Fruit fly (Drosophila melanogaster) Kc167 (cell line): ENCODE measurements around the gene CG11600.

Experiments used
- Myc ChIP-seq: fragments of >200 bp; optimal IDR thresholded peaks from 2 replicates; lab custom pipeline; 2017; ENCODE audit warnings: missing external identifiers
- h ChIP-seq: fragments of >200 bp; optimal IDR thresholded peaks from 3 replicates; lab custom pipeline; 2018; ENCODE audit warnings: missing external identifiers
- insv ChIP-seq: fragments of >200 bp; optimal IDR thresholded peaks from 3 replicates; lab custom pipeline; 2018; ENCODE audit warnings: missing external identifiers
- psq ChIP-seq: fragments of >200 bp; optimal IDR thresholded peaks from 2 replicates; lab custom pipeline; 2017; ENCODE audit warnings: missing external identifiers

DNA sequence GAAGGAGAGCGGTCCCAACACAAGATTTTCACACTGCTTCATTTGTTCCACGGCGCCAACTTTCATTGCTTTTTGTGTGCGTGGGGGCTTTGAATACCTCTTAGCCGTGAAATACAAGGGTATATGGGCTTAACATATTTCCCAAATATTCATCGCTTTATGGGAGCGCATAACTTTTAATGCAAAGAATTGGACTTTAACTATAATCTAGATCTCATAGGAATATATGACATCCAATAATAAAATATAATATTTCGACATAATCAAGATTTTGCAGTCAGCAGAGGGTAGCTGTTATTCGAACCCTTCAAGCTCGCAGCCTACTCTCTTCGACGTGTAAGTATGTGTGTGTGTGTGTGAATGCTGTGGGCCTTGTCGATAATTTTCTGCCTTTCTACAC, 44.7 kb upstream of the CG11600 start:
- no peak for TF ChIP-seq insv (lab: Kevin White, UChicago)
- no peak for TF ChIP-seq Myc (lab: Kevin White, UChicago)
- TF ChIP-seq psq (lab: Kevin White, UChicago): no peak
- no peak for TF ChIP-seq h (lab: Kevin White, UChicago)
